Worm (Caenorhabditis elegans) whole organism, L4 larva: ENCODE results near the gene C02F5.5.

Source experiments
- Y105C5A.15 ChIP-seq: fragments of 200-800 bp; sonication (Bioruptor generic); IDR thresholded peaks from 2 replicates; pipeline ENCODE4 v1.3.6; 2022; ENCODE audit warnings: missing genetic modification characterization, missing compliant biosample characterization
- ceh-20 ChIP-seq: fragments of 200-800 bp; sonication (Bioruptor generic); IDR thresholded peaks from 2 replicates; pipeline ENCODE4 v1.3.6; 2022; ENCODE audit warnings: missing genetic modification reagents, missing genetic modification characterization, missing compliant biosample characterization
- ceh-82 ChIP-seq: sonication (generic microtip); optimal IDR thresholded peaks from 2 replicates; lab custom pipeline; 2017; ENCODE audit warnings: missing biosample characterization, missing genetic modification characterization
- ces-1 ChIP-seq: fragments of 150-350 bp; sonication (generic microtip); optimal IDR thresholded peaks from 4 replicates; lab custom pipeline; 2014; ENCODE audit warnings: missing biosample characterization, missing genetic modification reagents, missing genetic modification characterization
- dmd-8 ChIP-seq: fragments of 200-800 bp; sonication (Bioruptor generic); IDR thresholded peaks from 2 replicates; pipeline ENCODE4 v1.3.6; 2022; ENCODE audit warnings: missing genetic modification characterization, missing compliant biosample characterization
- egl-27 ChIP-seq: sonication (generic microtip); optimal IDR thresholded peaks from 3 replicates; lab custom pipeline; 2017; ENCODE audit warnings: missing biosample characterization, missing genetic modification reagents, missing genetic modification characterization
- fkh-10 ChIP-seq: fragments of 150-350 bp; optimal IDR thresholded peaks from 2 replicates; lab custom pipeline; 2014; ENCODE audit warnings: missing biosample characterization, missing genetic modification reagents, missing genetic modification characterization
- fos-1 ChIP-seq: fragments of 150-350 bp; optimal IDR thresholded peaks from 2 replicates; lab custom pipeline; 2014; ENCODE audit warnings: missing biosample characterization, missing genetic modification characterization
- lin-15B ChIP-seq: fragments of 150-350 bp; sonication (generic microtip); optimal IDR thresholded peaks from 3 replicates; lab custom pipeline; 2014; ENCODE audit warnings: missing biosample characterization, missing genetic modification characterization
- lsy-2 ChIP-seq, 2 experiments: fragments of 150-350 bp in 1 of 2; sonication (generic microtip) in 1 of 2; optimal IDR thresholded peaks; 2 replicates each; lab custom pipeline; 2014 to 2017; ENCODE audit warnings: missing biosample characterization in 2 of 2, missing genetic modification characterization in 2 of 2
- ztf-11 ChIP-seq: fragments of 150-350 bp; optimal IDR thresholded peaks from 2 replicates; lab custom pipeline; 2014; ENCODE audit warnings: missing biosample characterization, missing genetic modification characterization
- ztf-7 ChIP-seq: fragments of 150-350 bp; optimal IDR thresholded peaks from 2 replicates; lab custom pipeline; 2014; ENCODE audit warnings: missing biosample characterization, missing genetic modification characterization

DNA sequence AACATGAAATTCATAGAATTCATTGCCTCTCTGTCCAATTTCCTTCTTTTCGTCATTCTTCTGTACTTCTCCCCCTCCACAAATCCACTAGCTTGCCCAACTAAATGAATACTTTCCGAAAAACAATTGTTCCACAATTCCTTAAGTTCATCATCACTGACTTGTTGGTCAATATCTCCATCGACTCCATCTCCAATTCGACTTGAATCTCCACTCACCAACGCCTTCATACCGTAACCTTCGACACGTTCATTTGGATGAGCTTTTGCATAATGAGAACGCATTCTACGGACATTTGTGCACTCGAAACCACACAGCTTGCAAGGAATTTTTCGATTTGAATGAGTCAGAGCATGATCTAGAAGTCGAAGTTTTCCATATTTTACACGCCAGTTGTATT, 5.0 kb downstream of the C02F5.5 start:
- no peak for TF ChIP-seq fkh-10 (GFP tag; lab: Kevin White, UChicago)
- no peak for TF ChIP-seq Y105C5A.15 (GFP tag; lab: Robert Waterston, UW)
- TF ChIP-seq ceh-82 (tag; lab: Kevin White, UChicago), result no peak
- no peak for TF ChIP-seq ztf-7 (tag; lab: Kevin White, UChicago)
- TF ChIP-seq ceh-20, result no peak
- TF ChIP-seq ces-1, result no peak
- TF ChIP-seq lsy-2 (tag; optimal IDR thresholded peaks at IDR 0.05; lab: Kevin White, UChicago), result no peak
- no peak for TF ChIP-seq egl-27 (tag; lab: Kevin White, UChicago)
- no peak for TF ChIP-seq lin-15B (tag; lab: Kevin White, UChicago)
- TF ChIP-seq dmd-8 (GFP tag; lab: Robert Waterston, UW), result no peak
- no peak for TF ChIP-seq fos-1
- TF ChIP-seq ztf-11 (tag; lab: Kevin White, UChicago), result no peak
